Worm (Caenorhabditis elegans): ENCODE data around the gene D2023.3.

Gene D2023.3

DNA sequence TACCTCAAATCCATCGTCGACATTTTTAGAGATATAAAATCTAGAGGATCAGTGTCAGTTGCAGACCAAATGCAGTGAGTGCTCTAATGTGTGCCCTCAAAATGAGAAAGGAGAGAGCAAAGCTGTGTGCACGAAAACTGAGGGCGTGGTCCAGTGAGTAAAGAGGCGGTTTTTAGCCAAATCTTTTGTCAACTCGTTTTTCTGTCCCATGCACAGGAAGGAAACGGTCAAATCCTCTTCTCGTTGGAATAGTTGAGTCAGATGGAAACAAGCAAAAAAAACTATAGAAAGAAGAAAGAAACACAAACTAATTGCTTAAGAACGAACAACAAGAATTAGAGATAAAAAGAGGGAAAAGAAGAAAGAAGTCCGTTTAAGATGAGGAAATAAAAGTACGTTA, at the start of gene D2023.3:
D2023.3 (minus strand) TSS at position 101 of the 400 bp plus-strand sequence.
- TF ChIP-seq unc-62 (GFP tag; optimal IDR thresholded peaks at IDR 0.05 in 1 of 2) (peak in 1 of 2 experiments; percentile 72), unc-62 (tag; optimal IDR thresholded peaks at IDR 0.05) (no peak), ceh-32 (tag; optimal IDR thresholded peaks at IDR 0.05; ENCODE audit: poor library complexity) (no peak)

- no peak for TF ChIP-seq sdz-12 (GFP tag; optimal IDR thresholded peaks at IDR 0.05)
- no peak for TF ChIP-seq D1046.2 (GFP tag; IDR thresholded peaks at IDR 0.05)
- no peak for TF ChIP-seq ceh-20 (GFP tag; IDR thresholded peaks at IDR 0.05)
- TF ChIP-seq ctbp-1 (GFP tag; IDR thresholded peaks at IDR 0.05) = 0 out of 2 replicates have a peak, but pooled peaks have one; percentile 7
- TF ChIP-seq skn-1 (tag; optimal IDR thresholded peaks at IDR 0.05) = no peak
- no peak for TF ChIP-seq aly-2 (tag; optimal IDR thresholded peaks at IDR 0.05)
- TF ChIP-seq ZK337.2 (GFP tag; IDR thresholded peaks at IDR 0.05) = no peak
- no peak for TF ChIP-seq ztf-11 (tag; optimal IDR thresholded peaks at IDR 0.05)
- TF ChIP-seq dmd-6 (GFP tag; IDR thresholded peaks at IDR 0.05) = no peak
- TF ChIP-seq F10B5.3 (tag; optimal IDR thresholded peaks at IDR 0.05) = no peak
- TF ChIP-seq aha-1 (tag) = peak; percentile 2
- no peak for TF ChIP-seq spr-1 (tag; optimal IDR thresholded peaks at IDR 0.05)
- no peak for TF ChIP-seq lin-38 (GFP tag; IDR thresholded peaks at IDR 0.05)
- no peak for TF ChIP-seq rbr-2 (tag; optimal IDR thresholded peaks at IDR 0.05)
- no peak for TF ChIP-seq cey-2 (tag; optimal IDR thresholded peaks at IDR 0.05; ENCODE audit: borderline replicate concordance, insufficient read depth)
These were observed 48.6 kb upstream of the D2023.3 start, which contains the start of gene R13H4.5 for ce11 chrV:11860375-11860774. Gene R13H4.5 (plus strand): TSS chrV:11860675.

DNA sequence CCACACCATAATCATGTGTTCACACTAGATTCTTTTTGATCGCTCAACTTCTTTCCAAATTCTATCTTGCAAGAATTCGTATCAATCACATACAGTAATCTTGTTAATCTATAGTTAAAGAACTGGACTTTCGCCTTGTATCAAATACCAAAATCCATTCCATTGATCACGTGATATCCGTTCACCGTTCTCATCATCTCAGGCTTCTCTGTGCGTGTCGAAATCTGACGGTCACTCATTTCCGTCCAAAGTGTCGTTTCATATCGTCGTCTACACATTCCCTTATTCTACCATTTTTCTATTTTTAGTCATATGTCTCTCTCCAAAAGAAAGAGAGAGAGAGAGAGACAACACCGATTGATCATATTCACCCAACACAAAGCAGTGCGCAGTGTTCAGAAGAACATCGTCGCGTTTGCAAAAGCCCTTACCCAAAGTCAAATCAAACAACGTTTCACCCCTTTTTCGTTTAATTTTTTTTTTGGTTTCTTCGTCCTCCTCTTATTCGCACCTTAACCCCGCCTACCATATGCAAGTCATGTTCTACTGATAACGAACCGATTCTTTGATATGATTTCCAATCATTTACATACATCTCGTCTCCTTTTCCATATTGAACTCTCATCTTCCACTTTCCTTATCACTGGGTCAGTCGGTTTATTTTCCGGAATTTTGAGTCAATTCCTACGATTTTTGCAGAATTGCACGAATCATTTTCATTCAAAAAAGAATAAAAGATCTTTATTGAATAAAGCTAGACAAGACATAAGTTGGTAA, 47.4 kb upstream of the D2023.3 start:
- no peak for TF ChIP-seq ZK546.5 (tag; optimal IDR thresholded peaks at IDR 0.05)
- TF ChIP-seq lsy-2 (tag; optimal IDR thresholded peaks at IDR 0.05) = peak; percentile 16 to 60
- no peak for TF ChIP-seq D1046.2 (GFP tag; IDR thresholded peaks at IDR 0.05)
- peak; percentile 63 for TF ChIP-seq dmd-6 (GFP tag; IDR thresholded peaks at IDR 0.05)
- no peak for TF ChIP-seq duxl-1 (tag; optimal IDR thresholded peaks at IDR 0.05; ENCODE audit: poor library complexity)
- TF ChIP-seq gei-8 (GFP tag; optimal IDR thresholded peaks at IDR 0.05) = peak; percentile 63
- TF ChIP-seq nhr-48 (tag; optimal IDR thresholded peaks at IDR 0.05) = peak; percentile 95
- no peak for TF ChIP-seq mxl-2 (GFP tag; conservative IDR thresholded peaks at IDR 0.05)
- TF ChIP-seq ceh-20 (GFP tag; IDR thresholded peaks at IDR 0.05) = peak; percentile 14; the same call in 1 of the 2 replicates
- TF ChIP-seq pqm-1 (tag; optimal IDR thresholded peaks at IDR 0.05) = peak; percentile 97
- TF ChIP-seq pha-4 (GFP tag; IDR thresholded peaks at IDR 0.05) = no peak
- TF ChIP-seq pha-4 (tag; optimal IDR thresholded peaks at IDR 0.05) = peak; percentile 23
- TF ChIP-seq F37D6.2 (tag; optimal IDR thresholded peaks at IDR 0.05) = no peak
- TF ChIP-seq lin-1 (GFP tag; IDR thresholded peaks at IDR 0.05) = 0 out of 2 replicates have a peak, but pooled peaks have one; percentile 10
- TF ChIP-seq hlh-11 (tag; optimal IDR thresholded peaks at IDR 0.05) = peak; percentile 72
- peak; percentile 10 for TF ChIP-seq dve-1 (tag; optimal IDR thresholded peaks at IDR 0.05; ENCODE audit: insufficient read depth)
- TF ChIP-seq unc-62 (GFP tag; optimal IDR thresholded peaks at IDR 0.05 in 1 of 2) = peak in 1 of 2 experiments; percentile 95
- no peak for TF ChIP-seq unc-62 (tag; optimal IDR thresholded peaks at IDR 0.05)
- TF ChIP-seq nhr-25 (tag; optimal IDR thresholded peaks at IDR 0.05; ENCODE audit: borderline replicate concordance, insufficient read depth) = peak; percentile 60
- peak; percentile 78 for TF ChIP-seq hlh-30 (tag; optimal IDR thresholded peaks at IDR 0.05; ENCODE audit: insufficient read depth)
- TF ChIP-seq mdl-1 (tag; optimal IDR thresholded peaks at IDR 0.05) = peak; percentile 59 to 90
- TF ChIP-seq mep-1 (tag; optimal IDR thresholded peaks at IDR 0.05) = peak; percentile 16
- no peak for TF ChIP-seq daf-19 (GFP tag; conservative IDR thresholded peaks at IDR 0.05)
- 0 out of 2 replicates have a peak, but pooled peaks have one; percentile 7 for TF ChIP-seq php-3 (GFP tag; IDR thresholded peaks at IDR 0.05)
- TF ChIP-seq nhr-28 (tag; optimal IDR thresholded peaks at IDR 0.05) = peak; percentile 40
- no peak for TF ChIP-seq daf-16 (GFP tag; optimal IDR thresholded peaks at IDR 0.05)
- peak; percentile 67 for TF ChIP-seq daf-16 (tag; optimal IDR thresholded peaks at IDR 0.05)
- no peak for TF ChIP-seq jun-1 (tag; optimal IDR thresholded peaks at IDR 0.05)

Data from whole organism, L4 larva.